Fruit fly (Drosophila melanogaster) whole organism, prepupa: ENCODE data around the gene CG12118.

Experiments
- CG8632 ChIP-seq: fragments of 200-800 bp; sonication (Bioruptor generic); optimal IDR thresholded peaks from 3 replicates; lab custom pipeline; 2016; ENCODE audit warnings: missing biosample characterization, missing genetic modification characterization
- CG9139 ChIP-seq: fragments of 200-800 bp; sonication (Bioruptor generic); optimal IDR thresholded peaks from 3 replicates; lab custom pipeline; 2017; ENCODE audit warnings: missing biosample characterization, mild to moderate bottlenecking, missing genetic modification characterization
- Eip78C ChIP-seq: fragments of 200-800 bp; sonication (Bioruptor generic); peaks from one replicate; lab custom pipeline; 2016; ENCODE audit warnings: missing biosample characterization, missing genetic modification characterization
- Sox14 ChIP-seq: fragments of 200-800 bp; sonication (Bioruptor generic); optimal IDR thresholded peaks from 3 replicates; lab custom pipeline; 2016; ENCODE audit warnings: missing biosample characterization, missing genetic modification characterization
- eg ChIP-seq: fragments of 200-800 bp; sonication (Bioruptor generic); IDR thresholded peaks from 3 replicates; pipeline ENCODE4 v1.3.6; 2022; ENCODE audit warnings: missing biosample characterization, missing genetic modification characterization
- esn ChIP-seq: fragments of 200-800 bp; sonication (Bioruptor generic); optimal IDR thresholded peaks from 2 replicates; lab custom pipeline; 2016; ENCODE audit warnings: missing biosample characterization, mild to moderate bottlenecking, missing genetic modification characterization, moderate library complexity
- lz ChIP-seq: fragments of 200-800 bp; sonication (Bioruptor generic); optimal IDR thresholded peaks from 3 replicates; lab custom pipeline; 2016; ENCODE audit warnings: missing biosample characterization, missing genetic modification characterization
- topi ChIP-seq: fragments of 200-800 bp; sonication (Bioruptor generic); optimal IDR thresholded peaks from 3 replicates; lab custom pipeline; 2016; ENCODE audit warnings: missing biosample characterization, missing genetic modification characterization

The CG12118 gene

dm6 chrX:9148989-9149522, 47.2 kb downstream of the CG12118 start, which contains the start of the genes fh and Bap111:
TSS of gene fh (minus strand) at chrX:9149071.
TSS of gene Bap111 (plus strand) at chrX:9149309.
- TF ChIP-seq CG8632 (no peak), CG9139 (no peak), topi (GFP tag; lab: Kevin White, UChicago) (peak; percentile 4), eg (GFP tag; lab: Robert Waterston, UW) (no peak), esn (GFP tag; lab: Kevin White, UChicago) (peak; percentile 14), Sox14 (GFP tag; lab: Kevin White, UChicago) (no peak), lz (peak; percentile 6), Eip78C (peak; percentile 64)
